Worm (Caenorhabditis elegans): ENCODE data around the gene ckc-1.

Gene ckc-1

ce11 chrX:3555930-3556329, 20.5 kb upstream of the ckc-1 start:
- TF ChIP-seq snu-23 (GFP tag; optimal IDR thresholded peaks at IDR 0.05) (no peak), elt-2 (tag; optimal IDR thresholded peaks at IDR 0.05) (peak; percentile 54)

- TF ChIP-seq zag-1 (tag; optimal IDR thresholded peaks at IDR 0.05) (no peak), swsn-7 (tag; optimal IDR thresholded peaks at IDR 0.05) (no peak), lir-3 (tag; optimal IDR thresholded peaks at IDR 0.05; ENCODE audit: poor library complexity) (no peak)
Observed at ce11 chrX:3563903-3564302, 12.5 kb upstream of the ckc-1 start, which contains the start of gene vit-4. vit-4 (minus strand) TSS chrX:3563965.

- TF ChIP-seq lin-14 (GFP tag; optimal IDR thresholded peaks at IDR 0.05): no peak
Observed at ce11 chrX:3566856-3567255, 9.6 kb upstream of the ckc-1 start.

ce11 chrX:3572490-3572889, 3.9 kb upstream of the ckc-1 start, which contains the start of gene vit-3:
vit-3 (minus strand) TSS chrX:3572549.
- no peak for TF ChIP-seq snpc-4 (tag; optimal IDR thresholded peaks at IDR 0.05)
- TF ChIP-seq unc-30 (tag; optimal IDR thresholded peaks at IDR 0.05): no peak
- TF ChIP-seq irx-1 (tag; optimal IDR thresholded peaks at IDR 0.05): no peak
- TF ChIP-seq alr-1 (tag; optimal IDR thresholded peaks at IDR 0.05; ENCODE audit: borderline replicate concordance): no peak
- TF ChIP-seq jun-1 (tag; optimal IDR thresholded peaks at IDR 0.05): no peak
- TF ChIP-seq pax-3 (tag; optimal IDR thresholded peaks at IDR 0.05): no peak
- no peak for TF ChIP-seq lin-39 (tag; optimal IDR thresholded peaks at IDR 0.05)
- TF ChIP-seq C34B4.2 (tag; optimal IDR thresholded peaks at IDR 0.05): no peak
- no peak for TF ChIP-seq C04F5.9 (tag; optimal IDR thresholded peaks at IDR 0.05)
- TF ChIP-seq ceh-88 (GFP tag; IDR thresholded peaks at IDR 0.05): no peak
- no peak for TF ChIP-seq grh-1 (GFP tag; IDR thresholded peaks at IDR 0.05)
- no peak for TF ChIP-seq ets-5 (GFP tag; IDR thresholded peaks at IDR 0.05)

- TF ChIP-seq skn-1 (tag; optimal IDR thresholded peaks at IDR 0.05): no peak
- no peak for TF ChIP-seq mef-2 (tag; optimal IDR thresholded peaks at IDR 0.05)
- no peak for TF ChIP-seq C16A3.4 (tag; optimal IDR thresholded peaks at IDR 0.05)
- TF ChIP-seq jun-1 (tag; optimal IDR thresholded peaks at IDR 0.05): no peak
- no peak for TF ChIP-seq lin-39 (tag; optimal IDR thresholded peaks at IDR 0.05)
- no peak for TF ChIP-seq ztf-11 (tag; optimal IDR thresholded peaks at IDR 0.05)
- no peak for TF ChIP-seq unc-30 (tag; optimal IDR thresholded peaks at IDR 0.05)
- no peak for TF ChIP-seq sox-4 (tag; optimal IDR thresholded peaks at IDR 0.05)
- TF ChIP-seq hlh-17 (GFP tag; optimal IDR thresholded peaks at IDR 0.05; ENCODE audit: borderline replicate concordance): no peak
- TF ChIP-seq efl-1 (optimal IDR thresholded peaks at IDR 0.05): no peak
- TF ChIP-seq efl-1 (GFP tag; optimal IDR thresholded peaks at IDR 0.05 in 1 of 2): no peak
- no peak for TF ChIP-seq nhr-19 (GFP tag; conservative IDR thresholded peaks at IDR 0.05)
- no peak for TF ChIP-seq zag-1 (tag; optimal IDR thresholded peaks at IDR 0.05)
Observed at ce11 chrX:3573482-3573881, 2.9 kb upstream of the ckc-1 start, which contains the start of gene T27A10.5. T27A10.5 (minus strand) TSS chrX:3573582.

ce11 chrX:3581813-3582212, 5.4 kb downstream of the ckc-1 start:
- TF ChIP-seq hlh-17 (GFP tag; optimal IDR thresholded peaks at IDR 0.05; ENCODE audit: borderline replicate concordance) (no peak), lsy-2 (tag; optimal IDR thresholded peaks at IDR 0.05) (no peak), alr-1 (tag; optimal IDR thresholded peaks at IDR 0.05; ENCODE audit: borderline replicate concordance) (no peak), ceh-8 (GFP tag; optimal IDR thresholded peaks at IDR 0.05) (no peak), nhr-90 (tag; optimal IDR thresholded peaks at IDR 0.05; ENCODE audit: poor library complexity) (no peak), lin-35 (GFP tag; optimal IDR thresholded peaks at IDR 0.05) (no peak), dpl-1 (GFP tag; optimal IDR thresholded peaks at IDR 0.05) (no peak), egl-27 (tag; optimal IDR thresholded peaks at IDR 0.05) (no peak), mdl-1 (tag; optimal IDR thresholded peaks at IDR 0.05) (no peak), isw-1 (GFP tag; IDR thresholded peaks at IDR 0.05) (no peak), lin-14 (GFP tag; optimal IDR thresholded peaks at IDR 0.05) (peak; percentile 11), hpl-2 (GFP tag; optimal IDR thresholded peaks at IDR 0.05) (no peak), pqm-1 (tag; optimal IDR thresholded peaks at IDR 0.05) (no peak), nhr-47 (tag; optimal IDR thresholded peaks at IDR 0.05) (peak; percentile 32), unc-98 (GFP tag; IDR thresholded peaks at IDR 0.05) (no peak), nhr-237 (tag; optimal IDR thresholded peaks at IDR 0.05) (no peak), unc-86 (tag; optimal IDR thresholded peaks at IDR 0.05) (no peak), F16B12.6 (tag; optimal IDR thresholded peaks at IDR 0.05) (no peak), nhr-11 (tag; optimal IDR thresholded peaks at IDR 0.05) (no peak), unc-130 (tag; optimal IDR thresholded peaks at IDR 0.05) (no peak), zag-1 (tag; optimal IDR thresholded peaks at IDR 0.05) (no peak), grh-1 (GFP tag; IDR thresholded peaks at IDR 0.05) (no peak), C34B4.2 (tag; optimal IDR thresholded peaks at IDR 0.05) (no peak)

Measured in whole organism, L1 larva.